Fruit fly (Drosophila melanogaster) whole organism, embryonic: Measurements from ENCODE around the gene CG32647.

ENCODE experiments used
- Atf6 ChIP-seq: fragments of 200-800 bp; sonication (Bioruptor generic); IDR thresholded peaks from 2 replicates; pipeline ENCODE4 v1.3.6; 2022; ENCODE audit warnings: missing biosample characterization, missing genetic modification characterization
- Awh ChIP-seq: fragments of 200-800 bp; sonication (Bioruptor generic); IDR thresholded peaks from 2 replicates; pipeline ENCODE4, ENCODE4 v1.3.6; 2022; ENCODE audit warnings: missing biosample characterization, missing genetic modification characterization
- B-H2 ChIP-seq: fragments of 200-800 bp; sonication (Bioruptor generic); optimal IDR thresholded peaks from 2 replicates; lab custom pipeline; 2018; ENCODE audit warnings: missing biosample characterization, mild to moderate bottlenecking, missing genetic modification characterization
- CG10366 ChIP-seq: fragments of 200-800 bp; sonication (Bioruptor generic); IDR thresholded peaks from 2 replicates; pipeline ENCODE4 v1.3.6; 2022; ENCODE audit warnings: missing biosample characterization, missing genetic modification characterization
- CG12391 ChIP-seq: fragments of 200-800 bp; sonication (Bioruptor generic); optimal IDR thresholded peaks from 3 replicates; lab custom pipeline; 2018; ENCODE audit warnings: missing biosample characterization, mild to moderate bottlenecking, missing genetic modification characterization, moderate library complexity
- CG13123 ChIP-seq: fragments of 200-800 bp; sonication (Bioruptor generic); optimal IDR thresholded peaks from 2 replicates; lab custom pipeline; 2016; ENCODE audit warnings: missing biosample characterization, missing genetic modification characterization
- CG13894 ChIP-seq: fragments of 200-800 bp; sonication (Bioruptor generic); optimal IDR thresholded peaks from 3 replicates; lab custom pipeline; 2018; ENCODE audit warnings: missing biosample characterization, mild to moderate bottlenecking, missing genetic modification characterization, moderate library complexity
- CG14050 ChIP-seq: fragments of 200-800 bp; sonication (Bioruptor generic); IDR thresholded peaks from 3 replicates; pipeline ENCODE4 v1.3.6; 2022; ENCODE audit warnings: missing biosample characterization, missing genetic modification characterization
- CG14860 ChIP-seq: fragments of 200-800 bp; sonication (Bioruptor generic); IDR thresholded peaks from 3 replicates; pipeline ENCODE4 v1.3.6; 2022; ENCODE audit warnings: missing biosample characterization, missing genetic modification characterization; ENCODE audit not compliant: partially characterized antibody
- CG17186 ChIP-seq: fragments of 200-800 bp; sonication (Bioruptor generic); optimal IDR thresholded peaks from 3 replicates; lab custom pipeline; 2017; ENCODE audit warnings: missing biosample characterization, missing genetic modification reagents, missing genetic modification characterization
- CG17328 ChIP-seq: fragments of 200-800 bp; sonication (Bioruptor generic); IDR thresholded peaks from 2 replicates; pipeline ENCODE4 v1.3.6; 2022; ENCODE audit warnings: missing biosample characterization, missing genetic modification characterization
- CG1832 ChIP-seq: fragments of 200-800 bp; sonication (Bioruptor generic); optimal IDR thresholded peaks from 2 replicates; lab custom pipeline; 2017; ENCODE audit warnings: missing biosample characterization, mild to moderate bottlenecking, missing genetic modification characterization, inconsistent platforms
- CG18476 ChIP-seq: fragments of 200-800 bp; sonication (Bioruptor generic); optimal IDR thresholded peaks from 2 replicates; lab custom pipeline; 2016; ENCODE audit warnings: missing biosample characterization, mild to moderate bottlenecking, missing genetic modification characterization
- CG32772 ChIP-seq: fragments of 200-800 bp; sonication (Bioruptor generic); IDR thresholded peaks from 2 replicates; pipeline ENCODE4 v1.3.6; 2022; ENCODE audit warnings: missing biosample characterization, missing genetic modification characterization
- CG3407 ChIP-seq: fragments of 200-800 bp; sonication (Bioruptor generic); optimal IDR thresholded peaks from 2 replicates; lab custom pipeline; 2018; ENCODE audit warnings: missing biosample characterization, mild to moderate bottlenecking, missing genetic modification characterization
- CG3838 ChIP-seq: fragments of 200-800 bp; sonication (Bioruptor generic); optimal IDR thresholded peaks from 3 replicates; lab custom pipeline; 2016; ENCODE audit warnings: missing biosample characterization, missing genetic modification characterization
- CG43689 ChIP-seq: fragments of 200-800 bp; sonication (Bioruptor generic); IDR thresholded peaks from 2 replicates; pipeline ENCODE4 v1.3.6; 2022; ENCODE audit warnings: missing biosample characterization, missing genetic modification characterization
- CG4820 ChIP-seq: fragments of 200-800 bp; sonication (Bioruptor generic); optimal IDR thresholded peaks from 3 replicates; lab custom pipeline; 2016; ENCODE audit warnings: missing biosample characterization, missing genetic modification characterization
- CG6654 ChIP-seq: fragments of 200-800 bp; sonication (Bioruptor generic); optimal IDR thresholded peaks from 2 replicates; lab custom pipeline; 2017; ENCODE audit warnings: missing biosample characterization, mild to moderate bottlenecking, missing genetic modification characterization
- CG6683 ChIP-seq: fragments of 200-800 bp; sonication (Bioruptor generic); optimal IDR thresholded peaks from 2 replicates; lab custom pipeline; 2017; ENCODE audit warnings: missing biosample characterization, mild to moderate bottlenecking, missing genetic modification characterization, missing genetic modification reagents
- CG6689 ChIP-seq: fragments of 200-800 bp; sonication (Bioruptor generic); IDR thresholded peaks from 2 replicates; pipeline ENCODE4 v1.3.6; 2022; ENCODE audit warnings: missing biosample characterization, missing genetic modification characterization
- CG6854 ChIP-seq: fragments of 200-800 bp; sonication (Bioruptor generic); optimal IDR thresholded peaks from 3 replicates; lab custom pipeline; 2017; ENCODE audit warnings: missing biosample characterization, mild to moderate bottlenecking, missing genetic modification characterization
- CG8944 ChIP-seq: fragments of 200-800 bp; sonication (Bioruptor generic); optimal IDR thresholded peaks from 3 replicates; lab custom pipeline; 2016; ENCODE audit warnings: missing biosample characterization, missing genetic modification characterization
- D19A ChIP-seq: fragments of 200-800 bp; optimal IDR thresholded peaks from 3 replicates; lab custom pipeline; 2019; ENCODE audit warnings: missing biosample characterization, mild to moderate bottlenecking, missing genetic modification characterization, moderate library complexity
- D19B ChIP-seq: fragments of 200-800 bp; sonication (Bioruptor generic); optimal IDR thresholded peaks from 2 replicates; lab custom pipeline; 2017; ENCODE audit warnings: missing biosample characterization, mild to moderate bottlenecking, missing genetic modification characterization
- Dad ChIP-seq: fragments of 200-800 bp; sonication (Bioruptor generic); optimal IDR thresholded peaks from 3 replicates; lab custom pipeline; 2016; ENCODE audit warnings: missing biosample characterization, missing genetic modification characterization
- Dfd ChIP-seq, 2 experiments: fragments of >200 bp; optimal IDR thresholded peaks; 2 replicates each; lab custom pipeline; 2017; ENCODE audit warnings: missing biosample characterization in 2 of 2, missing genetic modification characterization in 2 of 2
- E2f1 ChIP-seq: fragments of 200-800 bp; sonication (Bioruptor generic); IDR thresholded peaks from 2 replicates; pipeline ENCODE4 v1.3.6; 2022; ENCODE audit warnings: missing biosample characterization, missing genetic modification characterization
- Gug ChIP-seq: fragments of 200-800 bp; sonication (Bioruptor generic); IDR thresholded peaks from 4 replicates; pipeline ENCODE4 v1.3.6; 2022; ENCODE audit warnings: missing biosample characterization, missing genetic modification characterization
- H15 ChIP-seq: fragments of 200-800 bp; sonication (Bioruptor generic); IDR thresholded peaks from 3 replicates; pipeline ENCODE4 v1.3.6; 2022; ENCODE audit warnings: missing biosample characterization, missing genetic modification characterization
- HLH3B ChIP-seq: fragments of 200-800 bp; sonication (Bioruptor generic); IDR thresholded peaks from 2 replicates; pipeline ENCODE4 v1.3.6; 2022; ENCODE audit warnings: missing biosample characterization, missing genetic modification characterization
- HLH54F ChIP-seq: fragments of 200-800 bp; sonication (Bioruptor generic); optimal IDR thresholded peaks from 3 replicates; lab custom pipeline; 2016; ENCODE audit warnings: missing biosample characterization, missing genetic modification characterization
- Hand ChIP-seq: fragments of 200-800 bp; sonication (Bioruptor generic); optimal IDR thresholded peaks from 2 replicates; lab custom pipeline; 2017; ENCODE audit warnings: mild to moderate bottlenecking, missing biosample characterization, missing genetic modification reagents, missing genetic modification characterization
- Jarid2 ChIP-seq: fragments of 200-800 bp; sonication (Bioruptor generic); optimal IDR thresholded peaks from 3 replicates; lab custom pipeline; 2017; ENCODE audit warnings: mild to moderate bottlenecking, missing biosample characterization, missing genetic modification reagents, missing genetic modification characterization
- Nf-YA ChIP-seq: fragments of 200-800 bp; sonication (Bioruptor generic); IDR thresholded peaks from 2 replicates; pipeline ENCODE4 v1.3.6; 2022; ENCODE audit warnings: missing biosample characterization, missing genetic modification characterization
- Ravus ChIP-seq: fragments of 200-800 bp; sonication (Bioruptor generic); IDR thresholded peaks from 2 replicates; pipeline ENCODE4 v1.3.6; 2022; ENCODE audit warnings: missing biosample characterization, missing genetic modification characterization
- Scr ChIP-seq: fragments of 200-800 bp; sonication (Bioruptor generic); IDR thresholded peaks from 2 replicates; pipeline ENCODE4 v1.3.6; 2022; ENCODE audit warnings: missing biosample characterization, missing genetic modification characterization; ENCODE audit not compliant: partially characterized antibody
- gsb ChIP-seq: fragments of 200-800 bp; sonication (Bioruptor generic); IDR thresholded peaks from 2 replicates; pipeline ENCODE4 v1.3.6; 2022; ENCODE audit warnings: missing biosample characterization, missing genetic modification characterization
- hkb ChIP-seq, 2 experiments: fragments of 200-800 bp in 1 of 2; fragments of >200 bp in 1 of 2; sonication (Bioruptor generic) in 1 of 2; IDR thresholded peaks in 1 of 2; optimal IDR thresholded peaks in 1 of 2; 2 replicates each; pipeline versions ENCODE4 v1.3.6 to Lab custom; 2017 to 2022; ENCODE audit warnings: missing biosample characterization in 1 of 2, missing genetic modification characterization in 1 of 2
- inv ChIP-seq: fragments of 200-800 bp; sonication (Bioruptor generic); IDR thresholded peaks from 2 replicates; pipeline ENCODE4 v1.3.6; 2022; ENCODE audit warnings: missing biosample characterization, missing genetic modification characterization; ENCODE audit not compliant: partially characterized antibody
- jumu ChIP-seq: fragments of 200-800 bp; sonication (Bioruptor generic); optimal IDR thresholded peaks from 3 replicates; lab custom pipeline; 2016; ENCODE audit warnings: missing biosample characterization, missing genetic modification characterization
- kah ChIP-seq: fragments of 200-800 bp; sonication (Bioruptor generic); optimal IDR thresholded peaks from 2 replicates; lab custom pipeline; 2018; ENCODE audit warnings: missing biosample characterization, mild to moderate bottlenecking, missing genetic modification characterization
- slbo ChIP-seq: fragments of 200-800 bp; sonication (Bioruptor generic); IDR thresholded peaks from 2 replicates; pipeline ENCODE4 v1.3.6; 2022; ENCODE audit warnings: missing biosample characterization, missing genetic modification characterization
- slou ChIP-seq: fragments of 200-800 bp; sonication (Bioruptor generic); optimal IDR thresholded peaks from 3 replicates; lab custom pipeline; 2016; ENCODE audit warnings: missing biosample characterization, missing genetic modification characterization
- sob ChIP-seq: fragments of 200-800 bp; sonication (Bioruptor generic); IDR thresholded peaks from 2 replicates; pipeline ENCODE4 v1.3.6; 2022; ENCODE audit warnings: missing biosample characterization, missing genetic modification characterization
- ssp ChIP-seq: fragments of 200-800 bp; sonication (Bioruptor generic); IDR thresholded peaks from 2 replicates; pipeline ENCODE4 v1.3.6; 2022; ENCODE audit warnings: missing biosample characterization, missing genetic modification characterization
- stwl ChIP-seq: fragments of 200-800 bp; sonication (Bioruptor generic); optimal IDR thresholded peaks from 3 replicates; lab custom pipeline; 2018; ENCODE audit warnings: missing biosample characterization, mild to moderate bottlenecking, missing genetic modification characterization, moderate library complexity
- tll ChIP-seq, 2 experiments: fragments of 200-800 bp in 1 of 2; fragments of >200 bp in 1 of 2; sonication (Bioruptor generic) in 1 of 2; optimal IDR thresholded peaks; 2 replicates each; lab custom pipeline; 2017 to 2019; ENCODE audit warnings: missing biosample characterization in 2 of 2, missing genetic modification characterization in 2 of 2, mild to moderate bottlenecking in 1 of 2, moderate library complexity in 1 of 2
- unc-4 ChIP-seq: fragments of 200-800 bp; sonication (Bioruptor generic); IDR thresholded peaks from 2 replicates; pipeline ENCODE4 v1.3.6; 2022; ENCODE audit warnings: missing biosample characterization, missing genetic modification characterization; ENCODE audit not compliant: partially characterized antibody
- unpg ChIP-seq: fragments of 200-800 bp; sonication (Bioruptor generic); optimal IDR thresholded peaks from 3 replicates; lab custom pipeline; 2018; ENCODE audit warnings: missing biosample characterization, mild to moderate bottlenecking, missing genetic modification characterization, moderate library complexity

The CG32647 gene

dm6 chrX:12752196-12752595 lies 32.6 kb downstream of the CG32647 start (continued):
- TF ChIP-seq Jarid2 = peak; percentile 92
- peak; percentile 99 for TF ChIP-seq sob
- TF ChIP-seq CG13123 = peak; percentile 99
- TF ChIP-seq CG6654 = peak; percentile 93
- TF ChIP-seq CG13894 (tag; lab: Kevin White, UChicago) = peak; percentile 97
- TF ChIP-seq CG4820 (GFP tag; lab: Kevin White, UChicago) = peak; percentile 99
- TF ChIP-seq HLH54F (GFP tag; lab: Kevin White, UChicago) = peak; percentile 99
- TF ChIP-seq CG8944 (GFP tag; lab: Kevin White, UChicago) = peak; percentile 99
- peak; percentile 99 for TF ChIP-seq Awh (GFP tag; lab: Robert Waterston, UW)
- TF ChIP-seq E2f1 = peak; percentile 99
- peak; percentile 99 for TF ChIP-seq CG32772 (GFP tag; lab: Robert Waterston, UW)
- TF ChIP-seq CG6689 (GFP tag; lab: Robert Waterston, UW) = peak; percentile 99
- TF ChIP-seq D19A = peak; percentile 97
- peak; percentile 94 for TF ChIP-seq B-H2 (GFP tag; lab: Kevin White, UChicago)
- peak; percentile 98 for TF ChIP-seq gsb (GFP tag; lab: Robert Waterston, UW)
- peak; percentile 98 for TF ChIP-seq Ravus (GFP tag; lab: Robert Waterston, UW)
- peak; percentile 98 for TF ChIP-seq CG6683
- TF ChIP-seq CG12391 (tag; lab: Kevin White, UChicago) = peak; percentile 99
- peak; percentile 100 for TF ChIP-seq slbo
- TF ChIP-seq Scr = 0 out of 2 replicates have a peak, but pooled peaks have one; percentile 26
- peak; percentile 99 for TF ChIP-seq Dad
- peak; percentile 99 for TF ChIP-seq slou (GFP tag; lab: Kevin White, UChicago)
- TF ChIP-seq CG17328 (GFP tag; lab: Robert Waterston, UW) = peak; percentile 99
- no peak for TF ChIP-seq CG1832 (GFP tag; lab: Kevin White, UChicago)
- TF ChIP-seq CG14860 (GFP tag; lab: Robert Waterston, UW) = no peak
- peak; percentile 97 for TF ChIP-seq CG43689 (GFP tag; lab: Robert Waterston, UW)
- TF ChIP-seq CG6854 = peak; percentile 99
- TF ChIP-seq Dfd (GFP tag; optimal IDR thresholded peaks at IDR 0.05; lab: Kevin White, UChicago) = peak in 1 of 2 experiments; percentile 73
- TF ChIP-seq Nf-YA = peak; percentile 98
- TF ChIP-seq D19B (GFP tag; lab: Kevin White, UChicago) = peak; percentile 96
- peak; percentile 99 for TF ChIP-seq H15 (GFP tag; lab: Robert Waterston, UW)
- TF ChIP-seq Atf6 (GFP tag; lab: Robert Waterston, UW) = peak; percentile 99
- peak; percentile 99 for TF ChIP-seq CG18476
- peak; percentile 99 for TF ChIP-seq jumu
- peak; percentile 98 for TF ChIP-seq CG14050
- peak; percentile 82 for TF ChIP-seq stwl (tag; lab: Kevin White, UChicago)
- TF ChIP-seq kah = peak; percentile 93
- peak; percentile 98 for TF ChIP-seq Hand (GFP tag; lab: Kevin White, UChicago)
- no peak for TF ChIP-seq inv (GFP tag; lab: Robert Waterston, UW)
- peak; percentile 99 for TF ChIP-seq unpg (GFP tag; lab: Kevin White, UChicago)
- TF ChIP-seq Gug = peak; percentile 99
- TF ChIP-seq unc-4 (GFP tag; lab: Robert Waterston, UW) = no peak
- TF ChIP-seq CG17186 (GFP tag; lab: Kevin White, UChicago) = peak; percentile 96
- TF ChIP-seq ssp = peak; percentile 94
- TF ChIP-seq tll (GFP tag; optimal IDR thresholded peaks at IDR 0.05; lab: Kevin White, UChicago) = peak; percentile 15 to 56
- peak; percentile 99 for TF ChIP-seq HLH3B (GFP tag; lab: Robert Waterston, UW)
- peak; percentile 97 for TF ChIP-seq CG3407
- peak; percentile 99 for TF ChIP-seq CG10366 (GFP tag; lab: Robert Waterston, UW)
- TF ChIP-seq CG3838 (GFP tag; lab: Kevin White, UChicago) = peak; percentile 98
- no peak for TF ChIP-seq hkb (optimal IDR thresholded peaks at IDR 0.05; lab: Kevin White, UChicago)
- peak; percentile 99 for TF ChIP-seq hkb (GFP tag; IDR thresholded peaks at IDR 0.05; lab: Robert Waterston, UW)
